Fruit fly (Drosophila melanogaster) whole organism, embryonic: ENCODE results near the gene miple2.

ENCODE experiments used
- Awh ChIP-seq: fragments of 200-800 bp; sonication (Bioruptor generic); IDR thresholded peaks from 2 replicates; pipeline ENCODE4, ENCODE4 v1.3.6; 2022; ENCODE audit warnings: missing biosample characterization, missing genetic modification characterization
- CG10267 ChIP-seq: fragments of 200-800 bp; sonication (Bioruptor generic); optimal IDR thresholded peaks from 2 replicates; lab custom pipeline; 2018; ENCODE audit warnings: missing biosample characterization, mild to moderate bottlenecking, missing genetic modification characterization, moderate library complexity
- CG10654 ChIP-seq: fragments of 200-800 bp; sonication (Bioruptor generic); optimal IDR thresholded peaks from 2 replicates; lab custom pipeline; 2016; ENCODE audit warnings: missing biosample characterization, missing genetic modification characterization
- CG10959 ChIP-seq: fragments of 200-800 bp; sonication (Bioruptor generic); IDR thresholded peaks from 2 replicates; pipeline ENCODE4 v1.3.6; 2022; ENCODE audit warnings: missing biosample characterization, missing genetic modification characterization
- CG12155 ChIP-seq: fragments of 200-800 bp; sonication (Bioruptor generic); optimal IDR thresholded peaks from 3 replicates; lab custom pipeline; 2016; ENCODE audit warnings: missing biosample characterization, missing genetic modification characterization
- CG1233 ChIP-seq: fragments of 200-800 bp; sonication (Bioruptor generic); optimal IDR thresholded peaks from 4 replicates; lab custom pipeline; 2018; ENCODE audit warnings: missing biosample characterization, mild to moderate bottlenecking, missing genetic modification characterization
- CG15269 ChIP-seq: fragments of 200-800 bp; sonication (Bioruptor generic); optimal IDR thresholded peaks from 2 replicates; lab custom pipeline; 2018; ENCODE audit warnings: missing biosample characterization, mild to moderate bottlenecking, missing genetic modification characterization, moderate library complexity
- CG17912 ChIP-seq: fragments of 200-800 bp; sonication (Bioruptor generic); optimal IDR thresholded peaks from 2 replicates; lab custom pipeline; 2018; ENCODE audit warnings: missing biosample characterization, mild to moderate bottlenecking, missing genetic modification characterization
- CG30020 ChIP-seq: fragments of 200-800 bp; optimal IDR thresholded peaks from 2 replicates; lab custom pipeline; 2019; ENCODE audit warnings: missing biosample characterization, mild to moderate bottlenecking, missing genetic modification characterization, moderate library complexity
- CG33213 ChIP-seq: fragments of 200-800 bp; sonication (Bioruptor generic); optimal IDR thresholded peaks from 3 replicates; lab custom pipeline; 2016; ENCODE audit warnings: missing biosample characterization, missing genetic modification characterization
- CG3847 ChIP-seq: fragments of 200-800 bp; sonication (Bioruptor generic); IDR thresholded peaks from 2 replicates; pipeline ENCODE4 v1.3.6; 2022; ENCODE audit warnings: missing biosample characterization, missing genetic modification characterization
- CG5245 ChIP-seq: fragments of 200-800 bp; sonication (Bioruptor generic); optimal IDR thresholded peaks from 3 replicates; lab custom pipeline; 2016; ENCODE audit warnings: missing biosample characterization, missing genetic modification characterization
- CG6791 ChIP-seq: fragments of 200-800 bp; sonication (Bioruptor generic); IDR thresholded peaks from 3 replicates; pipeline ENCODE4 v1.3.6; 2022; ENCODE audit warnings: missing biosample characterization, missing genetic modification characterization; ENCODE audit not compliant: partially characterized antibody
- CG8089 ChIP-seq: fragments of 200-800 bp; sonication (Bioruptor generic); optimal IDR thresholded peaks from 3 replicates; lab custom pipeline; 2016; ENCODE audit warnings: missing biosample characterization, missing genetic modification characterization
- CG8478 ChIP-seq: fragments of >200 bp; optimal IDR thresholded peaks from 2 replicates; lab custom pipeline; 2018
- CG8924 ChIP-seq: fragments of 200-800 bp; optimal IDR thresholded peaks from 3 replicates; lab custom pipeline; 2019; ENCODE audit warnings: missing biosample characterization, mild to moderate bottlenecking, missing genetic modification characterization, moderate library complexity
- CG9727 ChIP-seq: fragments of 200-800 bp; sonication (Bioruptor generic); optimal IDR thresholded peaks from 3 replicates; lab custom pipeline; 2017; ENCODE audit warnings: missing biosample characterization, mild to moderate bottlenecking, missing genetic modification characterization
- D19B ChIP-seq: fragments of 200-800 bp; sonication (Bioruptor generic); optimal IDR thresholded peaks from 2 replicates; lab custom pipeline; 2017; ENCODE audit warnings: missing biosample characterization, mild to moderate bottlenecking, missing genetic modification characterization
- Fer1 ChIP-seq: fragments of 200-800 bp; sonication (Bioruptor generic); optimal IDR thresholded peaks from 2 replicates; lab custom pipeline; 2017; ENCODE audit warnings: missing biosample characterization, mild to moderate bottlenecking, missing genetic modification characterization
- HLH4C ChIP-seq: fragments of 200-800 bp; sonication (Bioruptor generic); IDR thresholded peaks from 3 replicates; pipeline ENCODE4 v1.3.6; 2022; ENCODE audit warnings: missing biosample characterization, missing genetic modification characterization; ENCODE audit not compliant: partially characterized antibody
- Hmr ChIP-seq: fragments of 200-800 bp; sonication (Bioruptor generic); optimal IDR thresholded peaks from 3 replicates; lab custom pipeline; 2017; ENCODE audit warnings: mild to moderate bottlenecking, missing biosample characterization, missing genetic modification reagents, missing genetic modification characterization
- Mes4 ChIP-seq: fragments of 200-800 bp; sonication (Bioruptor generic); optimal IDR thresholded peaks from 2 replicates; lab custom pipeline; 2016; ENCODE audit warnings: missing biosample characterization, missing genetic modification characterization
- Pdp1 ChIP-seq, 2 experiments: fragments of 200-800 bp; sonication (Bioruptor generic); optimal IDR thresholded peaks; 3 replicates each; lab custom pipeline; 2016; ENCODE audit warnings: missing biosample characterization in 2 of 2, missing genetic modification characterization in 2 of 2, mild to moderate bottlenecking in 1 of 2, moderate library complexity in 1 of 2
- Ptx1 ChIP-seq: fragments of 200-800 bp; sonication (Bioruptor generic); IDR thresholded peaks from 2 replicates; pipeline ENCODE4 v1.3.6; 2022; ENCODE audit warnings: missing biosample characterization, missing genetic modification characterization
- Rfx ChIP-seq: fragments of 200-800 bp; sonication (Bioruptor generic); IDR thresholded peaks from 2 replicates; pipeline ENCODE4 v1.3.6; 2022; ENCODE audit warnings: missing biosample characterization, missing genetic modification characterization
- Spps ChIP-seq: fragments of 200-800 bp; sonication (Bioruptor generic); optimal IDR thresholded peaks from 2 replicates; lab custom pipeline; 2018; ENCODE audit warnings: missing biosample characterization, mild to moderate bottlenecking, missing genetic modification characterization
- TFAM ChIP-seq: fragments of 200-800 bp; sonication (Bioruptor generic); optimal IDR thresholded peaks from 2 replicates; lab custom pipeline; 2017; ENCODE audit warnings: missing biosample characterization, missing genetic modification characterization, inconsistent platforms
- Xbp1 ChIP-seq: fragments of 200-800 bp; sonication (Bioruptor generic); optimal IDR thresholded peaks from 3 replicates; lab custom pipeline; 2016; ENCODE audit warnings: missing biosample characterization, mild to moderate bottlenecking, missing genetic modification characterization
- Xrp1 ChIP-seq: fragments of 200-800 bp; sonication (Bioruptor generic); IDR thresholded peaks from 2 replicates; pipeline ENCODE4 v1.3.6; 2022; ENCODE audit warnings: missing biosample characterization, missing genetic modification characterization
- btn ChIP-seq: fragments of 200-800 bp; sonication (Bioruptor generic); optimal IDR thresholded peaks from 2 replicates; lab custom pipeline; 2016; ENCODE audit warnings: missing biosample characterization, missing genetic modification characterization
- cg ChIP-seq: fragments of 200-800 bp; sonication (Bioruptor generic); optimal IDR thresholded peaks from 3 replicates; lab custom pipeline; 2019; ENCODE audit warnings: missing biosample characterization, mild to moderate bottlenecking, missing genetic modification characterization, moderate library complexity
- dpn ChIP-seq, 2 experiments: fragments of 200-800 bp; sonication (Bioruptor generic); optimal IDR thresholded peaks; 3 replicates each; lab custom pipeline; 2016; ENCODE audit warnings: missing biosample characterization in 2 of 2, missing genetic modification characterization in 2 of 2
- fd64A ChIP-seq: fragments of 200-800 bp; sonication (Bioruptor generic); optimal IDR thresholded peaks from 3 replicates; lab custom pipeline; 2018; ENCODE audit warnings: missing biosample characterization, mild to moderate bottlenecking, missing genetic modification characterization
- fu2 ChIP-seq: fragments of 200-800 bp; sonication (Bioruptor generic); optimal IDR thresholded peaks from 2 replicates; lab custom pipeline; 2016; ENCODE audit warnings: missing biosample characterization, missing genetic modification characterization
- gcm2 ChIP-seq: fragments of 200-800 bp; sonication (Bioruptor generic); optimal IDR thresholded peaks from 2 replicates; lab custom pipeline; 2016; ENCODE audit warnings: missing biosample characterization, missing genetic modification characterization
- hbn ChIP-seq: fragments of 200-800 bp; sonication (Bioruptor generic); IDR thresholded peaks from 2 replicates; pipeline ENCODE4 v1.3.6; 2022; ENCODE audit warnings: missing biosample characterization, missing genetic modification characterization; ENCODE audit not compliant: partially characterized antibody
- kni ChIP-seq: fragments of 200-800 bp; sonication (Bioruptor generic); optimal IDR thresholded peaks from 3 replicates; lab custom pipeline; 2017; ENCODE audit warnings: mild to moderate bottlenecking, missing biosample characterization, missing genetic modification reagents, missing genetic modification characterization
- nerfin-2 ChIP-seq: fragments of 200-800 bp; sonication (Bioruptor generic); IDR thresholded peaks from 2 replicates; pipeline ENCODE4 v1.3.6; 2022; ENCODE audit warnings: missing biosample characterization, missing genetic modification characterization; ENCODE audit not compliant: partially characterized antibody
- nmo ChIP-seq: fragments of 200-800 bp; sonication (Bioruptor generic); optimal IDR thresholded peaks from 2 replicates; lab custom pipeline; 2018; ENCODE audit warnings: missing biosample characterization, mild to moderate bottlenecking, missing genetic modification characterization, moderate library complexity
- phol ChIP-seq: fragments of 200-800 bp; sonication (Bioruptor generic); optimal IDR thresholded peaks from 3 replicates; lab custom pipeline; 2018; ENCODE audit warnings: missing biosample characterization, mild to moderate bottlenecking, missing genetic modification characterization, moderate library complexity
- pnt ChIP-seq: fragments of 200-800 bp; sonication (Bioruptor generic); optimal IDR thresholded peaks from 3 replicates; lab custom pipeline; 2016; ENCODE audit warnings: missing biosample characterization, missing genetic modification characterization
- row ChIP-seq: fragments of 200-800 bp; sonication (Bioruptor generic); IDR thresholded peaks from 3 replicates; pipeline ENCODE4 v1.3.6; 2022; ENCODE audit warnings: missing biosample characterization, missing genetic modification characterization
- slou ChIP-seq: fragments of 200-800 bp; sonication (Bioruptor generic); optimal IDR thresholded peaks from 3 replicates; lab custom pipeline; 2016; ENCODE audit warnings: missing biosample characterization, missing genetic modification characterization
- sna ChIP-seq: fragments of 200-800 bp; sonication (Bioruptor generic); IDR thresholded peaks from 2 replicates; pipeline ENCODE4 v1.3.6; 2022; ENCODE audit warnings: missing biosample characterization, missing genetic modification characterization; ENCODE audit not compliant: partially characterized antibody
- sqz ChIP-seq: fragments of 200-800 bp; sonication (Bioruptor generic); optimal IDR thresholded peaks from 3 replicates; lab custom pipeline; 2018; ENCODE audit warnings: missing biosample characterization, mild to moderate bottlenecking, missing genetic modification characterization
- ssp ChIP-seq: fragments of 200-800 bp; sonication (Bioruptor generic); IDR thresholded peaks from 2 replicates; pipeline ENCODE4 v1.3.6; 2022; ENCODE audit warnings: missing biosample characterization, missing genetic modification characterization
- z ChIP-seq: fragments of 200-800 bp; sonication (Bioruptor generic); IDR thresholded peaks from 3 replicates; pipeline ENCODE4 v1.3.6; 2022; ENCODE audit warnings: missing biosample characterization, missing genetic modification characterization
- zfh2 ChIP-seq: fragments of 200-800 bp; sonication (Bioruptor generic); optimal IDR thresholded peaks from 2 replicates; lab custom pipeline; 2016; ENCODE audit warnings: missing biosample characterization, missing genetic modification characterization

miple2 gene

dm6 chr3L:319145-320009 is 48.4 kb downstream of the miple2 start, which contains the start of gene fwd (continued):
- TF ChIP-seq CG3847 (GFP tag; lab: Robert Waterston, UW) (peak; percentile 69), hbn (GFP tag; lab: Robert Waterston, UW) (0 out of 2 replicates have a peak, but pooled peaks have one; percentile 20), CG1233 (GFP tag; lab: Kevin White, UChicago) (peak; percentile 18), phol (tag; lab: Kevin White, UChicago) (peak; percentile 46), D19B (GFP tag; lab: Kevin White, UChicago) (peak; percentile 71), Ptx1 (0 out of 2 replicates have a peak, but pooled peaks have one; percentile 19), CG10267 (tag; lab: Kevin White, UChicago) (peak; percentile 65), sna (GFP tag; lab: Robert Waterston, UW) (peak; percentile 24; the same call in 1 of the 2 replicates), CG9727 (GFP tag; lab: Kevin White, UChicago) (peak; percentile 54), CG5245 (GFP tag; lab: Kevin White, UChicago) (no peak), zfh2 (GFP tag; lab: Kevin White, UChicago) (peak; percentile 3), Xbp1 (GFP tag; lab: Kevin White, UChicago) (peak; percentile 31), Pdp1 (GFP tag; optimal IDR thresholded peaks at IDR 0.05; lab: Kevin White, UChicago) (peak in 1 of 2 experiments; percentile 82), CG15269 (tag; lab: Kevin White, UChicago) (peak; percentile 29), CG30020 (tag; lab: Kevin White, UChicago) (peak; percentile 54), pnt (GFP tag; lab: Kevin White, UChicago) (no peak), Mes4 (peak; percentile 46), CG8478 (lab: Kevin White, UChicago) (peak; percentile 78), fu2 (GFP tag; lab: Kevin White, UChicago) (no peak), nmo (peak; percentile 67), cg (GFP tag; lab: Kevin White, UChicago) (peak; percentile 98), slou (GFP tag; lab: Kevin White, UChicago) (no peak), CG8924 (tag; lab: Kevin White, UChicago) (peak; percentile 76), CG33213 (GFP tag; lab: Kevin White, UChicago) (peak; percentile 68), Fer1 (peak; percentile 43), dpn (GFP tag; optimal IDR thresholded peaks at IDR 0.05; lab: Kevin White, UChicago) (peak; percentile 7 to 38), Spps (peak; percentile 3), kni (GFP tag; lab: Kevin White, UChicago) (peak; percentile 34), TFAM (GFP tag; lab: Kevin White, UChicago) (no peak), Xrp1 (peak; percentile 13; the same call in 1 of the 2 replicates), CG10959 (GFP tag; lab: Robert Waterston, UW) (no peak), nerfin-2 (GFP tag; lab: Robert Waterston, UW) (no peak), CG12155 (peak; percentile 100), z (GFP tag; lab: Robert Waterston, UW) (peak; percentile 85), CG8089 (GFP tag; lab: Kevin White, UChicago) (no peak), CG10654 (no peak), Hmr (GFP tag; lab: Kevin White, UChicago) (peak; percentile 77), fd64A (GFP tag; lab: Kevin White, UChicago) (peak; percentile 46), Awh (no peak; the same call in 1 of the 2 replicates), ssp (GFP tag; lab: Robert Waterston, UW) (peak; percentile 15; the same call in 1 of the 2 replicates), btn (GFP tag; lab: Kevin White, UChicago) (no peak), CG6791 (GFP tag; lab: Robert Waterston, UW) (peak; percentile 54; the same call in 1 of the 3 replicates), Rfx (peak; percentile 34; the same call in 1 of the 2 replicates), sqz (GFP tag; lab: Kevin White, UChicago) (peak; percentile 66), row (GFP tag; lab: Robert Waterston, UW) (no peak; the same call in 2 of the 3 replicates), HLH4C (peak; percentile 26; the same call in 1 of the 3 replicates), CG17912 (GFP tag; lab: Kevin White, UChicago) (peak; percentile 6), gcm2 (GFP tag; lab: Kevin White, UChicago) (no peak)
